Fruit fly (Drosophila melanogaster) whole organism, embryonic: ENCODE results near the gene gammaTub37C.

Experiments
- ATbp ChIP-seq: fragments of 200-800 bp; sonication (Bioruptor generic); optimal IDR thresholded peaks from 2 replicates; lab custom pipeline; 2017; ENCODE audit warnings: missing biosample characterization, mild to moderate bottlenecking, missing genetic modification characterization, missing genetic modification reagents
- Asciz ChIP-seq: fragments of 200-800 bp; sonication (Bioruptor generic); optimal IDR thresholded peaks from 2 replicates; lab custom pipeline; 2017; ENCODE audit warnings: missing biosample characterization, mild to moderate bottlenecking, missing genetic modification characterization, missing genetic modification reagents
- B-H1 ChIP-seq: fragments of 200-800 bp; sonication (Bioruptor generic); IDR thresholded peaks from 3 replicates; pipeline ENCODE4 v1.3.6; 2022; ENCODE audit warnings: missing biosample characterization, missing genetic modification characterization
- Bteb2 ChIP-seq: fragments of 200-800 bp; sonication (Bioruptor generic); optimal IDR thresholded peaks from 2 replicates; lab custom pipeline; 2016; ENCODE audit warnings: missing biosample characterization, missing genetic modification characterization
- CG10209 ChIP-seq: fragments of 200-800 bp; sonication (Bioruptor generic); optimal IDR thresholded peaks from 3 replicates; lab custom pipeline; 2017; ENCODE audit warnings: missing biosample characterization, mild to moderate bottlenecking, missing genetic modification characterization, missing genetic modification reagents
- CG10431 ChIP-seq: fragments of 200-800 bp; sonication (Bioruptor generic); optimal IDR thresholded peaks from 3 replicates; lab custom pipeline; 2018; ENCODE audit warnings: missing biosample characterization, mild to moderate bottlenecking, missing genetic modification characterization
- CG13424 ChIP-seq: fragments of 200-800 bp; sonication (Bioruptor generic); optimal IDR thresholded peaks from 2 replicates; lab custom pipeline; 2019; ENCODE audit warnings: missing biosample characterization, mild to moderate bottlenecking, missing genetic modification characterization, moderate library complexity
- CG14965 ChIP-seq: fragments of 200-800 bp; sonication (Bioruptor generic); optimal IDR thresholded peaks from 2 replicates; lab custom pipeline; 2016; ENCODE audit warnings: missing biosample characterization, missing genetic modification characterization, borderline replicate concordance
- CG1529 ChIP-seq: fragments of 200-800 bp; sonication (Bioruptor generic); optimal IDR thresholded peaks from 3 replicates; lab custom pipeline; 2018; ENCODE audit warnings: missing biosample characterization, missing genetic modification characterization
- CG17829 ChIP-seq: fragments of 200-800 bp; optimal IDR thresholded peaks from 2 replicates; lab custom pipeline; 2019; ENCODE audit warnings: missing biosample characterization, mild to moderate bottlenecking, missing genetic modification characterization, moderate library complexity
- CG2129 ChIP-seq: fragments of 200-800 bp; sonication (Bioruptor generic); IDR thresholded peaks from 2 replicates; pipeline ENCODE4 v1.3.6; 2022; ENCODE audit warnings: missing biosample characterization, missing genetic modification characterization; ENCODE audit not compliant: partially characterized antibody
- CG31441 ChIP-seq: fragments of 200-800 bp; sonication (Bioruptor generic); IDR thresholded peaks from 2 replicates; pipeline ENCODE4 v1.3.6; 2022; ENCODE audit warnings: missing biosample characterization, missing genetic modification characterization
- CG3163 ChIP-seq: fragments of 200-800 bp; sonication (Bioruptor generic); optimal IDR thresholded peaks from 3 replicates; lab custom pipeline; 2016; ENCODE audit warnings: missing biosample characterization, missing genetic modification characterization
- CG32532 ChIP-seq: fragments of 200-800 bp; sonication (Bioruptor generic); IDR thresholded peaks from 2 replicates; pipeline ENCODE4 v1.3.6; 2022; ENCODE audit warnings: missing biosample characterization, missing genetic modification characterization
- CG3281 ChIP-seq: fragments of 200-800 bp; sonication (Bioruptor generic); optimal IDR thresholded peaks from 3 replicates; lab custom pipeline; 2017; ENCODE audit warnings: missing biosample characterization, mild to moderate bottlenecking, missing genetic modification characterization
- CG42726 ChIP-seq: fragments of 200-800 bp; sonication (Bioruptor generic); IDR thresholded peaks from 2 replicates; pipeline ENCODE4 v1.3.6; 2022; ENCODE audit warnings: missing biosample characterization, missing genetic modification characterization; ENCODE audit not compliant: partially characterized antibody
- CG6791 ChIP-seq: fragments of 200-800 bp; sonication (Bioruptor generic); IDR thresholded peaks from 3 replicates; pipeline ENCODE4 v1.3.6; 2022; ENCODE audit warnings: missing biosample characterization, missing genetic modification characterization; ENCODE audit not compliant: partially characterized antibody
- CG8359 ChIP-seq: fragments of 200-800 bp; sonication (Bioruptor generic); optimal IDR thresholded peaks from 2 replicates; lab custom pipeline; 2017; ENCODE audit warnings: missing biosample characterization, mild to moderate bottlenecking, missing genetic modification characterization, borderline replicate concordance
- CG8924 ChIP-seq: fragments of 200-800 bp; optimal IDR thresholded peaks from 3 replicates; lab custom pipeline; 2019; ENCODE audit warnings: missing biosample characterization, mild to moderate bottlenecking, missing genetic modification characterization, moderate library complexity
- CG9817 ChIP-seq: fragments of 200-800 bp; sonication (Bioruptor generic); optimal IDR thresholded peaks from 2 replicates; lab custom pipeline; 2018; ENCODE audit warnings: missing biosample characterization, mild to moderate bottlenecking, missing genetic modification characterization, moderate library complexity
- Dp ChIP-seq: fragments of 200-800 bp; sonication (Bioruptor generic); optimal IDR thresholded peaks from 2 replicates; lab custom pipeline; 2018; ENCODE audit warnings: missing biosample characterization, mild to moderate bottlenecking, missing genetic modification characterization, moderate library complexity
- HLH3B ChIP-seq: fragments of 200-800 bp; sonication (Bioruptor generic); IDR thresholded peaks from 2 replicates; pipeline ENCODE4 v1.3.6; 2022; ENCODE audit warnings: missing biosample characterization, missing genetic modification characterization
- HmgZ ChIP-seq: fragments of 200-800 bp; sonication (Bioruptor generic); optimal IDR thresholded peaks from 2 replicates; lab custom pipeline; 2018; ENCODE audit warnings: missing biosample characterization, mild to moderate bottlenecking, missing genetic modification characterization
- Hmx ChIP-seq: fragments of 200-800 bp; sonication (Bioruptor generic); optimal IDR thresholded peaks from 2 replicates; lab custom pipeline; 2016; ENCODE audit warnings: missing biosample characterization, missing genetic modification characterization
- Hr3 ChIP-seq: fragments of 200-800 bp; sonication (Bioruptor generic); optimal IDR thresholded peaks from 3 replicates; lab custom pipeline; 2016; ENCODE audit warnings: missing biosample characterization, missing genetic modification characterization
- Hr51 ChIP-seq, 2 experiments: fragments of 200-800 bp; sonication (Bioruptor generic); optimal IDR thresholded peaks; 2 replicates in 1 of 2; 3 replicates in 1 of 2; lab custom pipeline; 2016 to 2018; ENCODE audit warnings: missing biosample characterization in 2 of 2, missing genetic modification characterization in 2 of 2, mild to moderate bottlenecking in 1 of 2, moderate library complexity in 1 of 2
- Lhr ChIP-seq: fragments of 200-800 bp; sonication (Bioruptor generic); optimal IDR thresholded peaks from 3 replicates; lab custom pipeline; 2017; ENCODE audit warnings: mild to moderate bottlenecking, missing biosample characterization, missing genetic modification reagents, missing genetic modification characterization
- MBD-R2 ChIP-seq: fragments of 200-800 bp; sonication (Bioruptor generic); IDR thresholded peaks from 2 replicates; pipeline ENCODE4 v1.3.6; 2022; ENCODE audit warnings: missing biosample characterization, missing genetic modification characterization
- Ravus ChIP-seq: fragments of 200-800 bp; sonication (Bioruptor generic); IDR thresholded peaks from 2 replicates; pipeline ENCODE4 v1.3.6; 2022; ENCODE audit warnings: missing biosample characterization, missing genetic modification characterization
- Side ChIP-seq: fragments of 200-800 bp; sonication (Bioruptor generic); optimal IDR thresholded peaks from 2 replicates; lab custom pipeline; 2016; ENCODE audit warnings: missing biosample characterization, missing genetic modification characterization
- Sox100B ChIP-seq: fragments of 200-800 bp; sonication (Bioruptor generic); optimal IDR thresholded peaks from 3 replicates; lab custom pipeline; 2018; ENCODE audit warnings: missing biosample characterization, mild to moderate bottlenecking, missing genetic modification characterization
- Ssrp ChIP-seq: fragments of 200-800 bp; sonication (Bioruptor generic); optimal IDR thresholded peaks from 2 replicates; lab custom pipeline; 2018; ENCODE audit warnings: missing biosample characterization, mild to moderate bottlenecking, missing genetic modification characterization, moderate library complexity
- Stat92E ChIP-seq, 3 experiments: fragments of >200 bp in 2 of 3; fragments of 200-800 bp in 1 of 3; sonication (Bioruptor generic) in 1 of 3; optimal IDR thresholded peaks; 2 replicates each; lab custom pipeline; 2017 to 2019; ENCODE audit warnings: missing biosample characterization in 3 of 3, missing genetic modification characterization in 3 of 3, mild to moderate bottlenecking in 1 of 3, moderate library complexity in 1 of 3
- Usf ChIP-seq: fragments of 200-800 bp; sonication (Bioruptor generic); optimal IDR thresholded peaks from 2 replicates; lab custom pipeline; 2017; ENCODE audit warnings: missing genotype, missing biosample characterization, missing genetic modification characterization
- Xbp1 ChIP-seq: fragments of 200-800 bp; sonication (Bioruptor generic); optimal IDR thresholded peaks from 3 replicates; lab custom pipeline; 2016; ENCODE audit warnings: missing biosample characterization, mild to moderate bottlenecking, missing genetic modification characterization
- al ChIP-seq: fragments of 200-800 bp; sonication (Bioruptor generic); IDR thresholded peaks from 2 replicates; pipeline ENCODE4 v1.3.6; 2022; ENCODE audit warnings: missing biosample characterization, missing genetic modification characterization
- bigmax ChIP-seq: fragments of 200-800 bp; sonication (Bioruptor generic); optimal IDR thresholded peaks from 2 replicates; lab custom pipeline; 2018; ENCODE audit warnings: missing biosample characterization, mild to moderate bottlenecking, missing genetic modification characterization
- chif ChIP-seq, 2 experiments: fragments of 200-800 bp; sonication (Bioruptor generic); optimal IDR thresholded peaks; 3 replicates each; lab custom pipeline; 2016; ENCODE audit warnings: missing biosample characterization in 2 of 2, missing genetic modification characterization in 2 of 2
- crc ChIP-seq: fragments of 200-800 bp; sonication (Bioruptor generic); optimal IDR thresholded peaks from 2 replicates; lab custom pipeline; 2016; ENCODE audit warnings: missing biosample characterization, missing genetic modification characterization
- danr ChIP-seq: fragments of 200-800 bp; sonication (Bioruptor generic); IDR thresholded peaks from 2 replicates; pipeline ENCODE4 v1.3.6; 2022; ENCODE audit warnings: missing biosample characterization, missing genetic modification characterization
- dati ChIP-seq: fragments of 200-800 bp; sonication (Bioruptor generic); IDR thresholded peaks from 2 replicates; pipeline ENCODE4 v1.3.6; 2022; ENCODE audit warnings: missing biosample characterization, missing genetic modification characterization
- en ChIP-seq: fragments of 200-800 bp; sonication (Bioruptor generic); optimal IDR thresholded peaks from 2 replicates; lab custom pipeline; 2016; ENCODE audit warnings: missing biosample characterization, missing genetic modification characterization
- fd64A ChIP-seq: fragments of 200-800 bp; sonication (Bioruptor generic); optimal IDR thresholded peaks from 3 replicates; lab custom pipeline; 2018; ENCODE audit warnings: missing biosample characterization, mild to moderate bottlenecking, missing genetic modification characterization
- gt ChIP-seq: fragments of 200-800 bp; sonication (Bioruptor generic); IDR thresholded peaks from 2 replicates; pipeline ENCODE4 v1.3.6; 2022; ENCODE audit warnings: missing biosample characterization, missing genetic modification characterization
- ken ChIP-seq: fragments of 200-800 bp; sonication (Bioruptor generic); IDR thresholded peaks from 3 replicates; pipeline ENCODE4 v1.3.6; 2022; ENCODE audit warnings: missing biosample characterization, missing genetic modification characterization
- p53 ChIP-seq: fragments of 200-800 bp; sonication (Bioruptor generic); optimal IDR thresholded peaks from 2 replicates; lab custom pipeline; 2016; ENCODE audit warnings: missing biosample characterization, missing genetic modification characterization
- pho ChIP-seq: fragments of 200-800 bp; sonication (Bioruptor generic); optimal IDR thresholded peaks from 2 replicates; lab custom pipeline; 2016; ENCODE audit warnings: missing biosample characterization, missing genetic modification characterization
- ranshi ChIP-seq: fragments of 200-800 bp; sonication (Bioruptor generic); IDR thresholded peaks from 2 replicates; pipeline ENCODE4 v1.3.6; 2022; ENCODE audit warnings: missing biosample characterization, missing genetic modification characterization
- repo ChIP-seq: fragments of 200-800 bp; sonication (Bioruptor generic); optimal IDR thresholded peaks from 2 replicates; lab custom pipeline; 2016; ENCODE audit warnings: missing biosample characterization, missing genetic modification characterization
- schlank ChIP-seq: fragments of 200-800 bp; sonication (Bioruptor generic); optimal IDR thresholded peaks from 2 replicates; lab custom pipeline; 2018; ENCODE audit warnings: missing biosample characterization, mild to moderate bottlenecking, missing genetic modification characterization

gammaTub37C gene

DNA sequence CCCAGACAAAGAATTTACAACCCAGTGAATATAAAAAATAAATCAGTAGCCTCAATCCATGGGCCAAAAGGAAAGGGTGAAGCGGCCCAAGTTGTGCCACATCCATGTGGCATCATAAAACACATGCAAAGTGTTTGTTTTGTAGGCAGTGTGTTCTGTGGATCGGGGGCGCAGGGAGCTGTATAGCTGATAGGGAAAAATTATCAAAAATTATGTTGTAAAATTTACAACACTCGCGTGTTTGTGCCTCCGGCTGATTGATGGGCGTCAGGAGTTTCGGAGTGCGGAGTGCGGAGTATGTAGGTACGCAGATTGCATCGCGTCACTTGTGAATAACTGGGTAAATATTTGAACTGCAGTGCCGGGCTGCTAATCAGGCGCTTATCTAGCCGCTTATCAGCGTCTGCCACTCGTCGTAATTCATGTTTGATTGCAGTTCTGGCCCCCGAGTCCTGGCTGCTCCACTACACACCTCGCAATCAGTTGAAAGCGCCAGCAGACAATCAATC is 6.3 kb upstream of the gammaTub37C start (continued):
- no peak for TF ChIP-seq gt (GFP tag; lab: Robert Waterston, UW)
- TF ChIP-seq Hr51 (GFP tag; optimal IDR thresholded peaks at IDR 0.05; lab: Kevin White, UChicago) = peak in 1 of 2 experiments; percentile 6
- TF ChIP-seq Xbp1 (GFP tag; lab: Kevin White, UChicago) = no peak
- peak; percentile 1 for TF ChIP-seq bigmax (GFP tag; lab: Kevin White, UChicago)
- no peak for TF ChIP-seq Usf (GFP tag; lab: Kevin White, UChicago)
- no peak for TF ChIP-seq p53 (GFP tag; lab: Kevin White, UChicago)
- no peak for TF ChIP-seq al (GFP tag; lab: Robert Waterston, UW)
- TF ChIP-seq CG9817 (tag; lab: Kevin White, UChicago) = no peak
- no peak for TF ChIP-seq Stat92E (GFP tag; optimal IDR thresholded peaks at IDR 0.05; lab: Kevin White, UChicago)
- TF ChIP-seq Ssrp (tag; lab: Kevin White, UChicago) = no peak
- no peak for TF ChIP-seq Bteb2
- TF ChIP-seq repo (GFP tag; lab: Kevin White, UChicago) = no peak
- no peak for TF ChIP-seq CG14965 (GFP tag; lab: Kevin White, UChicago)
- no peak for TF ChIP-seq CG3163 (GFP tag; lab: Kevin White, UChicago)
- TF ChIP-seq Side (GFP tag; lab: Kevin White, UChicago) = no peak
- TF ChIP-seq pho (GFP tag; lab: Kevin White, UChicago) = no peak
- no peak for TF ChIP-seq ranshi (GFP tag; lab: Robert Waterston, UW)
- no peak for TF ChIP-seq CG8924 (tag; lab: Kevin White, UChicago)
- peak; percentile 36 for TF ChIP-seq CG3281 (GFP tag; lab: Kevin White, UChicago)
- no peak for TF ChIP-seq dati (GFP tag; lab: Robert Waterston, UW)
- no peak for TF ChIP-seq schlank
- peak; percentile 11 for TF ChIP-seq CG8359
- TF ChIP-seq CG10431 = peak; percentile 18
- TF ChIP-seq CG32532 (GFP tag; lab: Robert Waterston, UW) = no peak
- TF ChIP-seq CG42726 = no peak
- TF ChIP-seq Dp (GFP tag; lab: Kevin White, UChicago) = no peak
- TF ChIP-seq danr (GFP tag; lab: Robert Waterston, UW) = no peak
- peak; percentile 26; the same call in 1 of the 2 replicates for TF ChIP-seq HLH3B
- TF ChIP-seq Sox100B (GFP tag; lab: Kevin White, UChicago) = peak; percentile 67
- TF ChIP-seq Asciz (GFP tag; lab: Kevin White, UChicago) = peak; percentile 66
- TF ChIP-seq en (GFP tag; lab: Kevin White, UChicago) = peak; percentile 0
- TF ChIP-seq fd64A (GFP tag; lab: Kevin White, UChicago) = peak; percentile 74
- TF ChIP-seq CG1529 = peak; percentile 15
- peak; percentile 63 for TF ChIP-seq ATbp (GFP tag; lab: Kevin White, UChicago)
- no peak for TF ChIP-seq CG13424 (tag; lab: Kevin White, UChicago)
- peak; percentile 73 for TF ChIP-seq CG31441 (GFP tag; lab: Robert Waterston, UW)
- no peak for TF ChIP-seq MBD-R2 (GFP tag; lab: Robert Waterston, UW)
- TF ChIP-seq chif (GFP tag; optimal IDR thresholded peaks at IDR 0.05; lab: Kevin White, UChicago) = no peak
- TF ChIP-seq CG10209 (GFP tag; lab: Kevin White, UChicago) = peak; percentile 28
- TF ChIP-seq CG2129 (GFP tag; lab: Robert Waterston, UW) = no peak
- no peak for TF ChIP-seq B-H1 (GFP tag; lab: Robert Waterston, UW)
- TF ChIP-seq HmgZ (tag; lab: Kevin White, UChicago) = no peak
- TF ChIP-seq ken (GFP tag; lab: Robert Waterston, UW) = no peak
- TF ChIP-seq crc (GFP tag; lab: Kevin White, UChicago) = no peak
- TF ChIP-seq Hmx (GFP tag; lab: Kevin White, UChicago) = no peak
- peak; percentile 30 for TF ChIP-seq CG17829 (tag; lab: Kevin White, UChicago)
- no peak for TF ChIP-seq Hr3
- no peak for TF ChIP-seq CG6791 (GFP tag; lab: Robert Waterston, UW)
- peak; percentile 31 for TF ChIP-seq Lhr (GFP tag; lab: Kevin White, UChicago)
- TF ChIP-seq Ravus (GFP tag; lab: Robert Waterston, UW) = no peak
